Worm (Caenorhabditis elegans) whole organism, late embryonic: ENCODE results near the gene Y62E10A.3.
A peak's percentile ranks its signal among the peaks of the same experiment; 100 is the strongest.

Experiments used
- C08G9.2 ChIP-seq: sonication (generic microtip); optimal IDR thresholded peaks from 2 replicates; lab custom pipeline; 2016; ENCODE audit warnings: mild to moderate bottlenecking, missing genetic modification characterization, moderate library complexity, missing compliant biosample characterization
- K02D7.2 ChIP-seq: sonication (generic microtip); optimal IDR thresholded peaks from 2 replicates; lab custom pipeline; 2017; ENCODE audit warnings: mild to moderate bottlenecking, missing genetic modification characterization, missing compliant biosample characterization
- K09A11.1 ChIP-seq: sonication (generic microtip); optimal IDR thresholded peaks from 2 replicates; lab custom pipeline; 2017; ENCODE audit warnings: antibody characterized with exemption, mild to moderate bottlenecking, missing genetic modification characterization, missing compliant biosample characterization; ENCODE audit not compliant: insufficient read depth
- Y22D7AL.16 ChIP-seq: sonication (generic microtip); optimal IDR thresholded peaks from 2 replicates; lab custom pipeline; 2016; ENCODE audit warnings: missing genetic modification characterization, missing compliant biosample characterization
- ahr-1 ChIP-seq: sonication (generic microtip); optimal IDR thresholded peaks from 2 replicates; lab custom pipeline; 2016; ENCODE audit warnings: missing genetic modification characterization, missing compliant biosample characterization
- ceh-14 ChIP-seq: sonication (generic microtip); optimal IDR thresholded peaks from 2 replicates; lab custom pipeline; 2016; ENCODE audit warnings: missing genotype, missing genetic modification characterization, missing compliant biosample characterization
- ceh-19 ChIP-seq: fragments of 200-800 bp; sonication (Bioruptor generic); optimal IDR thresholded peaks from 2 replicates; lab custom pipeline; 2018; ENCODE audit warnings: mild to moderate bottlenecking, missing genetic modification characterization, missing compliant biosample characterization
- ceh-2 ChIP-seq: sonication (generic microtip); optimal IDR thresholded peaks from 2 replicates; lab custom pipeline; 2016; ENCODE audit warnings: missing genotype, missing genetic modification characterization, missing compliant biosample characterization
- ceh-22 ChIP-seq: sonication (generic microtip); optimal IDR thresholded peaks from 2 replicates; lab custom pipeline; 2017; ENCODE audit warnings: missing biosample characterization, missing genetic modification characterization
- ceh-31 ChIP-seq: sonication (generic microtip); optimal IDR thresholded peaks from 2 replicates; lab custom pipeline; 2016; ENCODE audit warnings: missing genetic modification characterization, missing compliant biosample characterization
- ceh-34 ChIP-seq: sonication (generic microtip); optimal IDR thresholded peaks from 2 replicates; lab custom pipeline; 2016; ENCODE audit warnings: mild to moderate bottlenecking, missing genetic modification characterization, missing compliant biosample characterization
- ceh-45 ChIP-seq: fragments of 200-800 bp; sonication (Bioruptor generic); IDR thresholded peaks from 2 replicates; pipeline ENCODE4 v1.3.6; 2022; ENCODE audit warnings: missing genetic modification reagents, missing genetic modification characterization, missing compliant biosample characterization
- ceh-48 ChIP-seq: sonication (generic microtip); optimal IDR thresholded peaks from 2 replicates; lab custom pipeline; 2016; ENCODE audit warnings: missing genetic modification characterization, inconsistent platforms, missing compliant biosample characterization
- ceh-6 ChIP-seq: fragments of 200-800 bp; sonication (Bioruptor generic); optimal IDR thresholded peaks from 2 replicates; lab custom pipeline; 2018; ENCODE audit warnings: mild to moderate bottlenecking, missing genetic modification characterization, missing compliant biosample characterization
- ceh-9 ChIP-seq: sonication (generic microtip); optimal IDR thresholded peaks from 2 replicates; lab custom pipeline; 2016; ENCODE audit warnings: mild to moderate bottlenecking, missing genetic modification characterization, inconsistent platforms, missing compliant biosample characterization
- dmd-4 ChIP-seq: sonication (generic microtip); optimal IDR thresholded peaks from 2 replicates; lab custom pipeline; 2016; ENCODE audit warnings: borderline replicate concordance, missing genetic modification characterization, missing compliant biosample characterization
- ets-4 ChIP-seq: sonication (generic microtip); optimal IDR thresholded peaks from 2 replicates; lab custom pipeline; 2016; ENCODE audit warnings: missing genetic modification characterization, missing compliant biosample characterization
- fax-1 ChIP-seq: sonication (generic microtip); optimal IDR thresholded peaks from 2 replicates; lab custom pipeline; 2016; ENCODE audit warnings: missing genotype, missing genetic modification characterization, missing compliant biosample characterization
- hlh-30 ChIP-seq: sonication (generic microtip); optimal IDR thresholded peaks from 2 replicates; lab custom pipeline; 2017; ENCODE audit warnings: antibody characterized with exemption, missing genetic modification characterization, missing compliant biosample characterization; ENCODE audit not compliant: insufficient read depth
- lin-11 ChIP-seq: fragments of 200-800 bp; sonication (Bioruptor generic); optimal IDR thresholded peaks from 2 replicates; lab custom pipeline; 2018; ENCODE audit warnings: mild to moderate bottlenecking, missing genetic modification characterization, missing compliant biosample characterization
- mec-3 ChIP-seq: sonication (generic microtip); optimal IDR thresholded peaks from 2 replicates; lab custom pipeline; 2016; ENCODE audit warnings: borderline replicate concordance, missing genetic modification characterization, missing compliant biosample characterization
- nfya-1 ChIP-seq: sonication (generic microtip); optimal IDR thresholded peaks from 2 replicates; lab custom pipeline; 2017; ENCODE audit warnings: missing genetic modification characterization, mild to moderate bottlenecking, missing compliant biosample characterization, antibody characterized with exemption, moderate library complexity
- nhr-11 ChIP-seq: fragments of 150-350 bp; optimal IDR thresholded peaks from 2 replicates; lab custom pipeline; 2014; ENCODE audit warnings: missing biosample characterization, missing genetic modification characterization
- npax-4 ChIP-seq: sonication (generic microtip); optimal IDR thresholded peaks from 2 replicates; lab custom pipeline; 2016; ENCODE audit warnings: missing genetic modification characterization, missing compliant biosample characterization
- odd-2 ChIP-seq: sonication (generic microtip); optimal IDR thresholded peaks from 2 replicates; lab custom pipeline; 2017; ENCODE audit warnings: antibody characterized with exemption, mild to moderate bottlenecking, missing genetic modification characterization, missing compliant biosample characterization
- pat-9 ChIP-seq: fragments of 200-800 bp; sonication (Bioruptor generic); optimal IDR thresholded peaks from 2 replicates; lab custom pipeline; 2018; ENCODE audit warnings: mild to moderate bottlenecking, missing genetic modification characterization, moderate library complexity, missing compliant biosample characterization
- pax-1 ChIP-seq: fragments of 150-350 bp; optimal IDR thresholded peaks from 2 replicates; lab custom pipeline; 2014; ENCODE audit warnings: missing biosample characterization, missing genetic modification characterization
- pha-2 ChIP-seq: sonication (generic microtip); optimal IDR thresholded peaks from 2 replicates; lab custom pipeline; 2017; ENCODE audit warnings: mild to moderate bottlenecking, missing genetic modification characterization, missing compliant biosample characterization
- pqm-1 ChIP-seq: sonication (generic microtip); optimal IDR thresholded peaks from 2 replicates; lab custom pipeline; 2016; ENCODE audit warnings: missing genetic modification characterization, missing compliant biosample characterization
- rnt-1 ChIP-seq: sonication (generic microtip); optimal IDR thresholded peaks from 2 replicates; lab custom pipeline; 2016; ENCODE audit warnings: missing genetic modification characterization, missing compliant biosample characterization
- sdc-2 ChIP-seq: sonication (generic microtip); optimal IDR thresholded peaks from 2 replicates; lab custom pipeline; 2016; ENCODE audit warnings: missing genotype, missing genetic modification characterization, missing compliant biosample characterization
- sox-2 ChIP-seq: fragments of 200-800 bp; sonication (Bioruptor generic); IDR thresholded peaks from 2 replicates; pipeline ENCODE4 v1.3.6; 2022; ENCODE audit warnings: missing genetic modification reagents, missing genetic modification characterization, missing compliant biosample characterization
- tbx-2 ChIP-seq: sonication (generic microtip); optimal IDR thresholded peaks from 2 replicates; lab custom pipeline; 2016; ENCODE audit warnings: missing genetic modification characterization, missing compliant biosample characterization
- tbx-7 ChIP-seq: sonication (generic microtip); optimal IDR thresholded peaks from 2 replicates; lab custom pipeline; 2016; ENCODE audit warnings: missing genotype, missing genetic modification characterization, missing compliant biosample characterization
- unc-55 ChIP-seq: sonication (generic microtip); optimal IDR thresholded peaks from 2 replicates; lab custom pipeline; 2017; ENCODE audit warnings: missing biosample characterization, missing genetic modification reagents, missing genetic modification characterization
- unc-86 ChIP-seq: sonication (generic microtip); optimal IDR thresholded peaks from 2 replicates; lab custom pipeline; 2016; ENCODE audit warnings: missing genetic modification characterization, missing compliant biosample characterization
- ztf-16 ChIP-seq: sonication (generic microtip); optimal IDR thresholded peaks from 2 replicates; lab custom pipeline; 2017; ENCODE audit warnings: missing genetic modification characterization, missing compliant biosample characterization

Y62E10A.3 gene

DNA sequence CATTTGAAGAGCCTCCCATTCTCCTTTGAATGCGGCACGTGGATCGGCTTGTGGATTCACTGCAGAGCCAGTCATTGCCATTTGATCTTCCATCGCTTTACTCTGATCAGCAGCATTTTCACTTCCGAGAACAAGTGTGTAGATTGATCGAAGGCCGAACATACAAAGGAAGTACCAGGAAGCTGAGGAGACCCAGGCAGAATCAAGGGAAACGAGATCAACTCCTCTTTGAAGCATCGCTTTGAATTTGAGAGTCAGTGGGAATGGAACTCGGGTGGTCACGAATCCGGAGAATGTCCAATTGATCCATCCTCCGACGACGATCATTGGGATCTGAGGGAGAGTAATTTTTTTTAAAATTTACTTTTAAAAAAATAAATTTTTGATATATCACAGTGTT, 20.5 kb upstream of the Y62E10A.3 start:
- TF ChIP-seq npax-4 (tag; lab: Kevin White, UChicago) (no peak), tbx-7 (tag; lab: Kevin White, UChicago) (no peak), odd-2 (no peak), ceh-48 (tag; lab: Kevin White, UChicago) (no peak), C08G9.2 (tag; lab: Kevin White, UChicago) (no peak), ceh-14 (no peak), K09A11.1 (tag; lab: Kevin White, UChicago) (no peak), dmd-4 (no peak), mec-3 (tag; lab: Kevin White, UChicago) (no peak), tbx-2 (tag; lab: Kevin White, UChicago) (no peak), Y22D7AL.16 (tag; lab: Kevin White, UChicago) (no peak), sox-2 (no peak), ets-4 (tag; lab: Kevin White, UChicago) (no peak), ceh-45 (GFP tag; lab: Robert Waterston, UW) (no peak), ztf-16 (tag; lab: Kevin White, UChicago) (no peak)

DNA sequence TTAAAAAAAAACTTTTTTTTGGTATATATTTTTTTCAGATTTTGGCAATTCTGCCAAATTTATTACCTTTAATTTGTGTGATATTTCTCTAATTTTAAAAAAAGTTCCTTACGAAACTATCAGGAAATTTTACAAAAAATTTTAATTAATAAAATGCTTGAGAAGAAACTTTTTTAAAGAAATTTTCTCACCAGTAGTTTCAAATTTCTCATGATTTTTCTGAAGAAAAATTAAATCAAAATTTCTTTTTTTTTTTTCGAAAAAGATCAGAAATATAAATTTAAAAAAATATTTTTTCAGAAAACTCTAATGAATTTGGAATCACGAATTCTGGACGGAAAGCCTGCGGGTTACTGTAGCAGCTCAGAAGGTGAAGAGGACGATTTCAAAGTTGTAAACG, 17.7 kb upstream of the Y62E10A.3 start, which contains the start of gene mau-8:
Gene mau-8 (plus strand): TSS at position 301 of the 400 bp plus-strand sequence.
- TF ChIP-seq ceh-2 (tag; lab: Kevin White, UChicago) = no peak
- no peak for TF ChIP-seq ceh-22 (tag; lab: Kevin White, UChicago)
- TF ChIP-seq sdc-2 (tag; lab: Kevin White, UChicago) = no peak
- no peak for TF ChIP-seq ahr-1 (tag; lab: Kevin White, UChicago)
- TF ChIP-seq tbx-2 (tag; lab: Kevin White, UChicago) = no peak
- no peak for TF ChIP-seq ceh-34 (tag; lab: Kevin White, UChicago)
- TF ChIP-seq lin-11 = no peak
- no peak for TF ChIP-seq pat-9 (tag; lab: Kevin White, UChicago)
- no peak for TF ChIP-seq rnt-1 (tag; lab: Kevin White, UChicago)
- TF ChIP-seq mec-3 (tag; lab: Kevin White, UChicago) = no peak
- no peak for TF ChIP-seq unc-86 (tag; lab: Kevin White, UChicago)

DNA sequence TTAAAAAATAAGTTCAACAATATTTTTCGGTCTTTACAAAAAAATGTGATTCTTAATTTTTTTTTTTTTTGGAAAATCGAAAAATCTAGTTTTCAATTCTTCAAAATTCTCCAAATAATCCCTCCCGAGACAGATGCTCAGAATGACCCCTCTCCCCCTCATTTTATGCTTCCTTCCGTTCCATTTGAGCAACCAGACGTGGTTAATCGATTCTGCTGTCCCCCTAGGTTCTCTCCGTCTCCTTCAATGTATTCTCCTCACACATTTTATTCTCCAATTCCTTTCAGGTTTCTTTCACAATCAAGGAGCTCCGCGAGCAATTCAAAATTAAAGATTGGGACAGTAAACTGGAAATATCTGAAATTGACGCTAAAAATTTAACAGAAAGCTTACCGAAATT, 14.9 kb upstream of the Y62E10A.3 start:
- TF ChIP-seq ceh-19 (GFP tag; lab: Kevin White, UChicago) (no peak), ceh-48 (tag; lab: Kevin White, UChicago) (peak; percentile 54), nhr-11 (tag; lab: Kevin White, UChicago) (no peak)

DNA sequence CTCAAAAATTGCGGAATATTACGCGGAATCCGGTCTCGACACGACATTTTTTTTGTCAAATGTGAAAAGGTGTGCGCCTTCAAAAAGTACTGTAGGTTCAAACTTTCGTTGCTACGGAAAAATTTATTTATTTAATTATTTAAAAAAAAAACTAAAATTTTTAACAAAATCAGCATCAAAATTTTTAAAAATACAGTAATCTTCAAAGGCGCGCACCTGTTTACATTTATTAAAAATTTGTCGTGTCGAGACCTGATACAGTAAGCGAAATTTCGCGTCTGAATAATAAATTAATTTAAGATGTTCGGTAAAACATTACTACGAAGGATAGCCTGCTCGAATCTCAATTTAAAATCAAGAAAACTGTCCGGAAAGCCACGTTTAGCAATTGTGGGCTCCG, 11.7 kb upstream of the Y62E10A.3 start, which contains the start of gene Y62E10A.6:
Gene Y62E10A.6 (plus strand): TSS at position 301 of the 400 bp plus-strand sequence.
- TF ChIP-seq tbx-7 (tag; lab: Kevin White, UChicago) (no peak), hlh-30 (no peak), ceh-14 (no peak), mec-3 (tag; lab: Kevin White, UChicago) (no peak)

DNA sequence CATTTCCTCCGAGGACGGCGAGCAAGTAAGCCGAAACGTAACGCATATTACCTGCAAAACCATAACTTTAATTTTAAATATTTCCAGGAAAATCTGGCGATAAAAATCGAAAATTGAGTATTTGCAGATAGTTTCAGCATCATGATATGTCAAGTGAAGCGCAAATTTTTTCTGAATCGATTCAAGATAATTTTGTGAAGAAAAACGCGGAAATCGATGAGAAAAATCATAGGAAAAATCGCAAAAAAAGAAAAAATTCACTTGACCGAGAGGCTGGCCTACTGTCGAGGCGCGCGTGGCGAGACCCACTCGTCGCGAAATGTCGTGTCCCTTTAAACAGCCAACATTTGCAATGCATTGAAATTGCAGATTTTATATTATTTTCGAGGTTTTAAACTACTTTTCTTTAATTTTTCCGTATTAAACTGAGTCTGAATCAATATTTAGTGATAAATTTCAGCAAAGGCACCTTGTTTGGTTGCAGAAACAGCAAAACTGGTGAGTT, 10.2 kb upstream of the Y62E10A.3 start, which contains the start of the genes rla-2, popl-7 and Y62E10A.24:
Gene rla-2 (minus strand): TSS at position 51 of the 505 bp plus-strand sequence.
Gene popl-7 (plus strand): TSS at position 455 of the 505 bp plus-strand sequence.
Gene Y62E10A.24 (plus strand): TSS at position 476 of the 505 bp plus-strand sequence.
- TF ChIP-seq ceh-2 (tag; lab: Kevin White, UChicago) (no peak), pqm-1 (tag; lab: Kevin White, UChicago) (no peak), Y22D7AL.16 (tag; lab: Kevin White, UChicago) (no peak), pax-1 (tag; lab: Kevin White, UChicago) (no peak), ceh-48 (tag; lab: Kevin White, UChicago) (no peak), nfya-1 (tag; lab: Kevin White, UChicago) (no peak), odd-2 (no peak), ceh-31 (no peak), pha-2 (no peak), fax-1 (tag; lab: Kevin White, UChicago) (no peak), ceh-9 (tag; lab: Kevin White, UChicago) (no peak), ceh-6 (GFP tag; lab: Kevin White, UChicago) (no peak), K02D7.2 (tag; lab: Kevin White, UChicago) (no peak), unc-55 (no peak)
